Worm (Caenorhabditis elegans): Measurements from ENCODE around the gene Y54G2A.28.

- no peak for TF ChIP-seq ham-2 (GFP tag; optimal IDR thresholded peaks at IDR 0.05)
- TF ChIP-seq mep-1 (tag; optimal IDR thresholded peaks at IDR 0.05) = no peak
Observed at ce11 chrIV:2971060-2971459, 41.2 kb downstream of the Y54G2A.28 start.
